Worm (Caenorhabditis elegans) whole organism, L3 larva: ENCODE results near the gene Y75B12B.3.

ENCODE experiments used
- ceh-16 ChIP-seq: sonication (generic microtip); optimal IDR thresholded peaks from 2 replicates; lab custom pipeline; 2017; ENCODE audit warnings: missing biosample characterization, missing genetic modification characterization
- ceh-9 ChIP-seq: sonication (generic microtip); optimal IDR thresholded peaks from 2 replicates; lab custom pipeline; 2018; ENCODE audit warnings: missing biosample characterization, missing genetic modification characterization
- mdl-1 ChIP-seq: fragments of 150-350 bp; optimal IDR thresholded peaks from 2 replicates; lab custom pipeline; 2014; ENCODE audit warnings: missing biosample characterization, missing genetic modification characterization

DNA sequence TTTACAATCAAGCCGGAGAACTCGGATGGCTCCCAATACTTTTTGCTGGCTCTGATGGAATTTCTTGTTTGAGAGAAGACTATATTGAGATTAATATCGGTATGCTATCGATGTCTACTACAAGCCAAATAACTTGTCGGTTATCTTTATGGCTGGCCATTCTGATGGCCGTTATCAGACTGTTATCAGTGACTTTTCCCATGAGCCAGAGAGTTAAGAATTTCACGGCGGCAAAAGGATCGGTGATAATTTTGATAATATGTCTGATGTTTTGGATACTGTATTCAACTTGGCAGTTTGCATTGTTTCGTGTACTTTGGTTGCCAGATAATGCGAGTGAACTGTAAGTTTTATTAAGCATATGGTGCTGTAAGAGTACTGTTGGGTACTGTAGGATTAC, 40.1 kb upstream of the Y75B12B.3 start:
- TF ChIP-seq ceh-9 (tag; lab: Kevin White, UChicago): no peak
- TF ChIP-seq mdl-1 (tag; lab: Kevin White, UChicago): no peak
- no peak for TF ChIP-seq ceh-16 (tag; lab: Kevin White, UChicago)
